Fruit fly (Drosophila melanogaster) whole organism, pupa: Measurements from ENCODE around the gene CG17221.

ENCODE experiments used
- CG34367 ChIP-seq: fragments of 200-800 bp; sonication (Bioruptor generic); optimal IDR thresholded peaks from 2 replicates; lab custom pipeline; 2018; ENCODE audit warnings: missing biosample characterization, mild to moderate bottlenecking, missing genetic modification characterization
- CG8301 ChIP-seq: fragments of 200-800 bp; sonication (Bioruptor generic); optimal IDR thresholded peaks from 2 replicates; lab custom pipeline; 2018; ENCODE audit warnings: missing biosample characterization, mild to moderate bottlenecking, missing genetic modification characterization
- Pif1A ChIP-seq: fragments of 200-800 bp; sonication (Bioruptor generic); optimal IDR thresholded peaks from 3 replicates; lab custom pipeline; 2016; ENCODE audit warnings: missing biosample characterization, missing genetic modification characterization

DNA sequence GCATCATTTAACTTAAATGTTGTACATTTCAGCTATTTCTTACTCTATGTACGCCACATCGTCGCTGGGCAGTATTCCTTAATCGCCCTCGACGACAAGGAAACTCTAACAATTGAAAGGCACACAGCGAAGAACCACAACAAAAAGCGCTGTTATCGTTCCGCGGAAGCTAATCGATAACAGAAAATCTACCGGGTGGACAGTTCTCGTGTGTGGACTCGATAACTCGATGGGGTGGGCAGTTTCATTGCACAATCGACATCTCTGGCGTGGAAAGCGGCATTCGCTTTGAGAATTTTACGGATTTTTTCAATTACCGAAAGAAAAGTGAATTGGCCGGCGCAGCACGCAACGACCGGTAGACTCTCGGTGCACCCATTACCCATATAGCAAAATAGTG lies 16.8 kb upstream of the CG17221 start, which contains the start of the genes alpha4GT1 and Prp40:
- TF ChIP-seq CG34367 (tag; lab: Kevin White, UChicago) (no peak), Pif1A (no peak), CG8301 (tag; lab: Kevin White, UChicago) (no peak)
